Worm (Caenorhabditis elegans): ENCODE measurements around the gene C08B6.5.

DNA sequence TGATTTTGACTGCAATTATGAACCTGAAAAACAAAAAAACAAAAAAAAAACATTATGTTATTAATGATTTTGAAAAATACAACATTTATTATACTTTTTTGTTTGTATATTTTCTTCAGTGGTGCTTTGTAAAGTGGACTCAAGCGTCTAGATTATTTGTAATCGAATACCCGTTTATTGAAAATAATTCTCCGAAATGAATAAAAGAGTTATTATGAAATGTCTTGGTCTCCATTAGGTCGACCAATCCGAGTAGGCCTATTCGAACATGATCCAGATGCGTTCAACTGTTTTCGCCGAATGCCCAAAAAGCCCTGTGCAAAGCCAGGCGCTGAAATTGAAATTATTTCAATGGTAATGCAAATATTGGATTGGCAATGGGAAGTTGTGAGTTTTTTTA lies at the start of gene C08B6.5:
- TF ChIP-seq aly-1 (tag; optimal IDR thresholded peaks at IDR 0.05) (no peak), hmg-4 (GFP tag; optimal IDR thresholded peaks at IDR 0.05) (no peak), hnd-1 (tag; optimal IDR thresholded peaks at IDR 0.05) (no peak), tra-4 (tag; optimal IDR thresholded peaks at IDR 0.05) (no peak), ceh-13 (GFP tag; optimal IDR thresholded peaks at IDR 0.05) (no peak), flt-1 (GFP tag; IDR thresholded peaks at IDR 0.05) (no peak), tbx-11 (GFP tag; IDR thresholded peaks at IDR 0.05) (no peak), ets-7 (tag; optimal IDR thresholded peaks at IDR 0.05) (no peak), sea-1 (GFP tag; conservative IDR thresholded peaks at IDR 0.05) (no peak)
